Fruit fly (Drosophila melanogaster) whole organism, embryonic: Measurements from ENCODE around the gene CG1801.

Source experiments
- Asciz ChIP-seq: fragments of 200-800 bp; sonication (Bioruptor generic); optimal IDR thresholded peaks from 2 replicates; lab custom pipeline; 2017; ENCODE audit warnings: missing biosample characterization, mild to moderate bottlenecking, missing genetic modification characterization, missing genetic modification reagents
- CG10267 ChIP-seq: fragments of 200-800 bp; sonication (Bioruptor generic); optimal IDR thresholded peaks from 2 replicates; lab custom pipeline; 2018; ENCODE audit warnings: missing biosample characterization, mild to moderate bottlenecking, missing genetic modification characterization, moderate library complexity
- CG10959 ChIP-seq: fragments of 200-800 bp; sonication (Bioruptor generic); IDR thresholded peaks from 2 replicates; pipeline ENCODE4 v1.3.6; 2022; ENCODE audit warnings: missing biosample characterization, missing genetic modification characterization
- CG11398 ChIP-seq: fragments of 200-800 bp; sonication (Bioruptor generic); optimal IDR thresholded peaks from 2 replicates; lab custom pipeline; 2016; ENCODE audit warnings: missing biosample characterization, missing genetic modification characterization
- CG11504 ChIP-seq: fragments of 200-800 bp; sonication (Bioruptor generic); optimal IDR thresholded peaks from 3 replicates; lab custom pipeline; 2019; ENCODE audit warnings: missing biosample characterization, mild to moderate bottlenecking, missing genetic modification characterization, moderate library complexity
- CG11695 ChIP-seq: fragments of 200-800 bp; sonication (Bioruptor generic); IDR thresholded peaks from 3 replicates; pipeline ENCODE4 v1.3.6; 2022; ENCODE audit warnings: missing biosample characterization, missing genetic modification characterization
- CG12155 ChIP-seq: fragments of 200-800 bp; sonication (Bioruptor generic); optimal IDR thresholded peaks from 3 replicates; lab custom pipeline; 2016; ENCODE audit warnings: missing biosample characterization, missing genetic modification characterization
- CG14860 ChIP-seq: fragments of 200-800 bp; sonication (Bioruptor generic); IDR thresholded peaks from 3 replicates; pipeline ENCODE4 v1.3.6; 2022; ENCODE audit warnings: missing biosample characterization, missing genetic modification characterization; ENCODE audit not compliant: partially characterized antibody
- CG17612 ChIP-seq: fragments of 200-800 bp; sonication (Bioruptor generic); IDR thresholded peaks from 2 replicates; pipeline ENCODE4 v1.3.6; 2022; ENCODE audit warnings: missing biosample characterization, missing genetic modification characterization
- CG17829 ChIP-seq: fragments of 200-800 bp; optimal IDR thresholded peaks from 2 replicates; lab custom pipeline; 2019; ENCODE audit warnings: missing biosample characterization, mild to moderate bottlenecking, missing genetic modification characterization, moderate library complexity
- CG18476 ChIP-seq: fragments of 200-800 bp; sonication (Bioruptor generic); optimal IDR thresholded peaks from 2 replicates; lab custom pipeline; 2016; ENCODE audit warnings: missing biosample characterization, mild to moderate bottlenecking, missing genetic modification characterization
- CG18619 ChIP-seq: fragments of 200-800 bp; sonication (Bioruptor generic); optimal IDR thresholded peaks from 3 replicates; lab custom pipeline; 2017; ENCODE audit warnings: missing biosample characterization, mild to moderate bottlenecking, missing genetic modification characterization
- CG31388 ChIP-seq: fragments of 200-800 bp; sonication (Bioruptor generic); optimal IDR thresholded peaks from 2 replicates; lab custom pipeline; 2016; ENCODE audit warnings: missing biosample characterization, missing genetic modification characterization
- CG31441 ChIP-seq: fragments of 200-800 bp; sonication (Bioruptor generic); IDR thresholded peaks from 2 replicates; pipeline ENCODE4 v1.3.6; 2022; ENCODE audit warnings: missing biosample characterization, missing genetic modification characterization
- CG33557 ChIP-seq: fragments of 200-800 bp; sonication (Bioruptor generic); optimal IDR thresholded peaks from 2 replicates; lab custom pipeline; 2019; ENCODE audit warnings: missing biosample characterization, mild to moderate bottlenecking, missing genetic modification characterization, moderate library complexity
- CG34224 ChIP-seq: fragments of 200-800 bp; sonication (Bioruptor generic); IDR thresholded peaks from 3 replicates; pipeline ENCODE4 v1.3.6; 2022; ENCODE audit warnings: missing biosample characterization, missing genetic modification characterization; ENCODE audit not compliant: partially characterized antibody
- CG4854 ChIP-seq: fragments of 200-800 bp; sonication (Bioruptor generic); optimal IDR thresholded peaks from 2 replicates; lab custom pipeline; 2016; ENCODE audit warnings: missing biosample characterization, missing genetic modification characterization, inconsistent platforms
- CG9215 ChIP-seq: fragments of 200-800 bp; sonication (Bioruptor generic); IDR thresholded peaks from 2 replicates; pipeline ENCODE4 v1.3.6; 2022; ENCODE audit warnings: missing biosample characterization, missing genetic modification characterization
- CG9797 ChIP-seq: fragments of 200-800 bp; sonication (Bioruptor generic); optimal IDR thresholded peaks from 3 replicates; lab custom pipeline; 2018; ENCODE audit warnings: missing biosample characterization, mild to moderate bottlenecking, missing genetic modification characterization
- Camta ChIP-seq: fragments of 200-800 bp; sonication (Bioruptor generic); optimal IDR thresholded peaks from 2 replicates; lab custom pipeline; 2016; ENCODE audit warnings: missing biosample characterization, missing genetic modification characterization
- Chrac-16 ChIP-seq: fragments of 200-800 bp; sonication (Bioruptor generic); optimal IDR thresholded peaks from 3 replicates; lab custom pipeline; 2016; ENCODE audit warnings: missing biosample characterization, missing genetic modification characterization
- Dek ChIP-seq: fragments of 200-800 bp; sonication (Bioruptor generic); optimal IDR thresholded peaks from 3 replicates; lab custom pipeline; 2019; ENCODE audit warnings: missing biosample characterization, mild to moderate bottlenecking, missing genetic modification characterization, moderate library complexity
- Dp ChIP-seq: fragments of 200-800 bp; sonication (Bioruptor generic); optimal IDR thresholded peaks from 2 replicates; lab custom pipeline; 2018; ENCODE audit warnings: missing biosample characterization, mild to moderate bottlenecking, missing genetic modification characterization, moderate library complexity
- Gug ChIP-seq: fragments of 200-800 bp; sonication (Bioruptor generic); IDR thresholded peaks from 4 replicates; pipeline ENCODE4 v1.3.6; 2022; ENCODE audit warnings: missing biosample characterization, missing genetic modification characterization
- HLH4C ChIP-seq: fragments of 200-800 bp; sonication (Bioruptor generic); IDR thresholded peaks from 3 replicates; pipeline ENCODE4 v1.3.6; 2022; ENCODE audit warnings: missing biosample characterization, missing genetic modification characterization; ENCODE audit not compliant: partially characterized antibody
- HmgD ChIP-seq: fragments of 200-800 bp; sonication (Bioruptor generic); optimal IDR thresholded peaks from 3 replicates; lab custom pipeline; 2016; ENCODE audit warnings: missing biosample characterization, missing genetic modification characterization
- MESR4 ChIP-seq: fragments of 200-800 bp; sonication (Bioruptor generic); optimal IDR thresholded peaks from 2 replicates; lab custom pipeline; 2018; ENCODE audit warnings: missing biosample characterization, mild to moderate bottlenecking, missing genetic modification characterization, moderate library complexity
- Mes4 ChIP-seq: fragments of 200-800 bp; sonication (Bioruptor generic); optimal IDR thresholded peaks from 2 replicates; lab custom pipeline; 2016; ENCODE audit warnings: missing biosample characterization, missing genetic modification characterization
- Myb ChIP-seq: fragments of 200-800 bp; sonication (Bioruptor generic); optimal IDR thresholded peaks from 2 replicates; lab custom pipeline; 2016; ENCODE audit warnings: missing biosample characterization, missing genetic modification characterization
- Ptx1 ChIP-seq: fragments of 200-800 bp; sonication (Bioruptor generic); IDR thresholded peaks from 2 replicates; pipeline ENCODE4 v1.3.6; 2022; ENCODE audit warnings: missing biosample characterization, missing genetic modification characterization
- Rx ChIP-seq: fragments of 200-800 bp; sonication (Bioruptor generic); IDR thresholded peaks from 2 replicates; pipeline ENCODE4 v1.3.6; 2022; ENCODE audit warnings: missing biosample characterization, missing genetic modification characterization
- Ssrp ChIP-seq: fragments of 200-800 bp; sonication (Bioruptor generic); optimal IDR thresholded peaks from 2 replicates; lab custom pipeline; 2018; ENCODE audit warnings: missing biosample characterization, mild to moderate bottlenecking, missing genetic modification characterization, moderate library complexity
- Xrp1 ChIP-seq: fragments of 200-800 bp; sonication (Bioruptor generic); IDR thresholded peaks from 2 replicates; pipeline ENCODE4 v1.3.6; 2022; ENCODE audit warnings: missing biosample characterization, missing genetic modification characterization
- corto ChIP-seq: fragments of 200-800 bp; sonication (Bioruptor generic); optimal IDR thresholded peaks from 2 replicates; lab custom pipeline; 2016; ENCODE audit warnings: missing biosample characterization, mild to moderate bottlenecking, missing genetic modification characterization, moderate library complexity
- da ChIP-seq: fragments of 200-800 bp; sonication (Bioruptor generic); optimal IDR thresholded peaks from 2 replicates; lab custom pipeline; 2016; ENCODE audit warnings: missing biosample characterization, missing genetic modification characterization
- esg ChIP-seq: fragments of 200-800 bp; sonication (Bioruptor generic); conservative IDR thresholded peaks from 2 replicates; pipeline ENCODE4 v1.3.6; 2022; ENCODE audit warnings: missing biosample characterization, missing genetic modification characterization
- gsb-n ChIP-seq: fragments of 200-800 bp; sonication (Bioruptor generic); optimal IDR thresholded peaks from 3 replicates; lab custom pipeline; 2018; ENCODE audit warnings: missing biosample characterization, mild to moderate bottlenecking, missing genetic modification characterization
- kni ChIP-seq: fragments of 200-800 bp; sonication (Bioruptor generic); optimal IDR thresholded peaks from 3 replicates; lab custom pipeline; 2017; ENCODE audit warnings: mild to moderate bottlenecking, missing biosample characterization, missing genetic modification reagents, missing genetic modification characterization
- lmd ChIP-seq: fragments of 200-800 bp; sonication (Bioruptor generic); IDR thresholded peaks from 2 replicates; pipeline ENCODE4 v1.3.6; 2022; ENCODE audit warnings: missing biosample characterization, missing genetic modification characterization
- mam ChIP-seq: fragments of 200-800 bp; sonication (Bioruptor generic); optimal IDR thresholded peaks from 3 replicates; lab custom pipeline; 2016; ENCODE audit warnings: missing biosample characterization, missing genetic modification characterization
- nau ChIP-seq: fragments of 200-800 bp; sonication (Bioruptor generic); optimal IDR thresholded peaks from 3 replicates; lab custom pipeline; 2017; ENCODE audit warnings: missing biosample characterization, mild to moderate bottlenecking, missing genetic modification characterization, missing genetic modification reagents
- p53 ChIP-seq: fragments of 200-800 bp; sonication (Bioruptor generic); optimal IDR thresholded peaks from 2 replicates; lab custom pipeline; 2016; ENCODE audit warnings: missing biosample characterization, missing genetic modification characterization
- pb ChIP-seq: fragments of 200-800 bp; sonication (Bioruptor generic); optimal IDR thresholded peaks from 3 replicates; lab custom pipeline; 2016; ENCODE audit warnings: missing biosample characterization, missing genetic modification characterization
- psq ChIP-seq: fragments of 200-800 bp; sonication (Bioruptor generic); optimal IDR thresholded peaks from 2 replicates; lab custom pipeline; 2017; ENCODE audit warnings: missing biosample characterization, missing genetic modification characterization
- salm ChIP-seq: fragments of 200-800 bp; sonication (Bioruptor generic); optimal IDR thresholded peaks from 2 replicates; lab custom pipeline; 2018; ENCODE audit warnings: missing biosample characterization, mild to moderate bottlenecking, missing genetic modification characterization
- sd ChIP-seq: fragments of 200-800 bp; sonication (Bioruptor generic); optimal IDR thresholded peaks from 3 replicates; lab custom pipeline; 2018; ENCODE audit warnings: missing biosample characterization, mild to moderate bottlenecking, missing genetic modification characterization, moderate library complexity
- seq ChIP-seq: fragments of 200-800 bp; sonication (Bioruptor generic); IDR thresholded peaks from 2 replicates; pipeline ENCODE4 v1.3.6; 2022; ENCODE audit warnings: missing biosample characterization, missing genetic modification characterization
- tin ChIP-seq: fragments of 200-800 bp; sonication (Bioruptor generic); optimal IDR thresholded peaks from 3 replicates; lab custom pipeline; 2016; ENCODE audit warnings: missing biosample characterization, missing genetic modification characterization
- twi ChIP-seq: fragments of 200-800 bp; optimal IDR thresholded peaks from 2 replicates; lab custom pipeline; 2019; ENCODE audit warnings: missing biosample characterization, mild to moderate bottlenecking, missing genetic modification characterization, moderate library complexity
- unpg ChIP-seq: fragments of 200-800 bp; sonication (Bioruptor generic); optimal IDR thresholded peaks from 3 replicates; lab custom pipeline; 2018; ENCODE audit warnings: missing biosample characterization, mild to moderate bottlenecking, missing genetic modification characterization, moderate library complexity
- zen ChIP-seq: fragments of 200-800 bp; sonication (Bioruptor generic); optimal IDR thresholded peaks from 3 replicates; lab custom pipeline; 2018; ENCODE audit warnings: missing biosample characterization, mild to moderate bottlenecking, missing genetic modification characterization, moderate library complexity

Gene CG1801

dm6 chrX:21339476-21339931 is 22.2 kb upstream of the CG1801 start, which contains the start of the genes tty and fliI (continued):
- TF ChIP-seq salm (tag; lab: Kevin White, UChicago) = peak; percentile 40
- TF ChIP-seq CG11398 = peak; percentile 42
- TF ChIP-seq CG9797 = peak; percentile 90
- no peak for TF ChIP-seq Asciz (GFP tag; lab: Kevin White, UChicago)
- peak; percentile 74 for TF ChIP-seq Mes4 (GFP tag; lab: Kevin White, UChicago)
- peak; percentile 66 for TF ChIP-seq CG17829 (tag; lab: Kevin White, UChicago)
- TF ChIP-seq Ssrp (tag; lab: Kevin White, UChicago) = peak; percentile 65
- TF ChIP-seq Camta (GFP tag; lab: Kevin White, UChicago) = peak; percentile 79
- peak; percentile 70 for TF ChIP-seq gsb-n (tag; lab: Kevin White, UChicago)
- peak; percentile 90 for TF ChIP-seq Rx (GFP tag; lab: Robert Waterston, UW)
- peak; percentile 51 for TF ChIP-seq zen (tag; lab: Kevin White, UChicago)
- peak; percentile 64 for TF ChIP-seq Dp (GFP tag; lab: Kevin White, UChicago)
- TF ChIP-seq HmgD (GFP tag; lab: Kevin White, UChicago) = peak; percentile 82
- no peak for TF ChIP-seq nau
- TF ChIP-seq CG11695 = peak; percentile 88
- peak; percentile 78 for TF ChIP-seq CG12155 (GFP tag; lab: Kevin White, UChicago)
- peak; percentile 73 for TF ChIP-seq Chrac-16
- TF ChIP-seq Dek (tag; lab: Kevin White, UChicago) = peak; percentile 78
- peak; percentile 75 for TF ChIP-seq pb (GFP tag; lab: Kevin White, UChicago)
- peak; percentile 43 for TF ChIP-seq sd
- peak; percentile 90 for TF ChIP-seq lmd (GFP tag; lab: Robert Waterston, UW)
- TF ChIP-seq CG10267 (tag; lab: Kevin White, UChicago) = peak; percentile 90
- TF ChIP-seq esg (GFP tag; lab: Robert Waterston, UW) = peak; percentile 86
- no peak for TF ChIP-seq CG33557 (GFP tag; lab: Kevin White, UChicago)
- peak; percentile 68 for TF ChIP-seq CG18476 (GFP tag; lab: Kevin White, UChicago)
- TF ChIP-seq Xrp1 = peak; percentile 87
- no peak for TF ChIP-seq CG14860 (GFP tag; lab: Robert Waterston, UW)
- TF ChIP-seq corto = no peak
- TF ChIP-seq CG31388 (GFP tag; lab: Kevin White, UChicago) = peak; percentile 34
- TF ChIP-seq Ptx1 (GFP tag; lab: Robert Waterston, UW) = peak; percentile 94
- TF ChIP-seq CG11504 (tag; lab: Kevin White, UChicago) = no peak
- peak; percentile 72 for TF ChIP-seq CG4854 (GFP tag; lab: Kevin White, UChicago)
- peak; percentile 92 for TF ChIP-seq mam
- peak; percentile 64; the same call in 1 of the 2 replicates for TF ChIP-seq CG17612 (GFP tag; lab: Robert Waterston, UW)
- TF ChIP-seq Gug = peak; percentile 93
- peak; percentile 89 for TF ChIP-seq Myb (GFP tag; lab: Kevin White, UChicago)
- no peak for TF ChIP-seq kni (GFP tag; lab: Kevin White, UChicago)
- TF ChIP-seq seq (GFP tag; lab: Robert Waterston, UW) = peak; percentile 79
- peak; percentile 73 for TF ChIP-seq CG31441 (GFP tag; lab: Robert Waterston, UW)
- TF ChIP-seq CG10959 = peak; percentile 77
- peak; percentile 88 for TF ChIP-seq CG9215 (GFP tag; lab: Robert Waterston, UW)
- TF ChIP-seq CG18619 (GFP tag; lab: Kevin White, UChicago) = peak; percentile 67
- peak; percentile 74 for TF ChIP-seq tin (GFP tag; lab: Kevin White, UChicago)
- peak; percentile 70 for TF ChIP-seq MESR4 (GFP tag; lab: Kevin White, UChicago)
- peak; percentile 41 for TF ChIP-seq twi (tag; lab: Kevin White, UChicago)
- TF ChIP-seq unpg = peak; percentile 79
- TF ChIP-seq da (GFP tag; lab: Kevin White, UChicago) = peak; percentile 18
- no peak for TF ChIP-seq CG34224 (GFP tag; lab: Robert Waterston, UW)
- no peak for TF ChIP-seq psq
- TF ChIP-seq p53 = peak; percentile 48
- TF ChIP-seq HLH4C (GFP tag; lab: Robert Waterston, UW) = no peak
